Worm (Caenorhabditis elegans) whole organism, early embryonic: Measurements from ENCODE around the gene Y48A6B.14.

Experiments used
- B0310.2 ChIP-seq: sonication (generic microtip); optimal IDR thresholded peaks from 2 replicates; lab custom pipeline; 2016; ENCODE audit warnings: mild to moderate bottlenecking, missing genetic modification characterization, missing compliant biosample characterization
- F13C5.2 ChIP-seq: sonication (generic microtip); optimal IDR thresholded peaks from 2 replicates; lab custom pipeline; 2017; ENCODE audit warnings: mild to moderate bottlenecking, missing genetic modification characterization, inconsistent platforms, missing compliant biosample characterization
- aly-1 ChIP-seq: sonication (generic microtip); optimal IDR thresholded peaks from 2 replicates; lab custom pipeline; 2016; ENCODE audit warnings: missing genetic modification characterization, missing compliant biosample characterization
- ama-1 ChIP-seq: fragments of 150-350 bp; optimal IDR thresholded peaks from 2 replicates; lab custom pipeline; 2014
- ceh-13 ChIP-seq: fragments of 200-800 bp; sonication (Bioruptor generic); optimal IDR thresholded peaks from 2 replicates; lab custom pipeline; 2018; ENCODE audit warnings: mild to moderate bottlenecking, missing genetic modification characterization, missing compliant biosample characterization
- ceh-36 ChIP-seq: sonication (generic microtip); optimal IDR thresholded peaks from 2 replicates; lab custom pipeline; 2016; ENCODE audit warnings: missing genetic modification characterization, inconsistent platforms, missing compliant biosample characterization
- ets-7 ChIP-seq: sonication (generic microtip); optimal IDR thresholded peaks from 2 replicates; lab custom pipeline; 2016; ENCODE audit warnings: missing genotype, missing genetic modification characterization, missing compliant biosample characterization
- flt-1 ChIP-seq: fragments of 200-800 bp; sonication (Bioruptor generic); IDR thresholded peaks from 2 replicates; pipeline ENCODE4 v1.3.6; 2022; ENCODE audit warnings: missing genetic modification characterization, missing compliant biosample characterization
- hmbx-1 ChIP-seq: sonication (generic microtip); optimal IDR thresholded peaks from 2 replicates; lab custom pipeline; 2016; ENCODE audit warnings: mild to moderate bottlenecking, missing genetic modification characterization, missing compliant biosample characterization
- hmg-4 ChIP-seq: fragments of 200-800 bp; sonication (Bioruptor generic); optimal IDR thresholded peaks from 2 replicates; lab custom pipeline; 2018; ENCODE audit warnings: mild to moderate bottlenecking, missing genetic modification characterization, missing compliant biosample characterization
- hnd-1 ChIP-seq: sonication (generic microtip); optimal IDR thresholded peaks from 2 replicates; lab custom pipeline; 2016; ENCODE audit warnings: missing genetic modification characterization, missing compliant biosample characterization
- pes-1 ChIP-seq: fragments of 200-800 bp; sonication (Bioruptor generic); IDR thresholded peaks from 2 replicates; pipeline ENCODE4 v1.3.6; 2022; ENCODE audit warnings: missing genetic modification reagents, missing genetic modification characterization, missing compliant biosample characterization
- scrt-1 ChIP-seq: fragments of 200-800 bp; sonication (Bioruptor generic); IDR thresholded peaks from 2 replicates; pipeline ENCODE4 v1.3.6; 2022; ENCODE audit warnings: missing genetic modification characterization, missing compliant biosample characterization
- sea-1 ChIP-seq: fragments of 200-800 bp; sonication (Bioruptor generic); conservative IDR thresholded peaks from 2 replicates; pipeline ENCODE4 v1.3.6; 2022; ENCODE audit warnings: missing genetic modification characterization, missing compliant biosample characterization
- tbx-11 ChIP-seq: fragments of 200-800 bp; sonication (Bioruptor generic); IDR thresholded peaks from 2 replicates; pipeline ENCODE4 v1.3.6; 2022; ENCODE audit warnings: missing genetic modification characterization, missing compliant biosample characterization
- tbx-37 ChIP-seq: fragments of 200-800 bp; sonication (Bioruptor generic); conservative IDR thresholded peaks from 2 replicates; pipeline ENCODE4 v1.3.6; 2022; ENCODE audit warnings: missing genetic modification reagents, missing genetic modification characterization, missing compliant biosample characterization
- tra-4 ChIP-seq: sonication (generic microtip); optimal IDR thresholded peaks from 2 replicates; lab custom pipeline; 2017; ENCODE audit warnings: missing genetic modification characterization, missing compliant biosample characterization

Gene Y48A6B.14

DNA sequence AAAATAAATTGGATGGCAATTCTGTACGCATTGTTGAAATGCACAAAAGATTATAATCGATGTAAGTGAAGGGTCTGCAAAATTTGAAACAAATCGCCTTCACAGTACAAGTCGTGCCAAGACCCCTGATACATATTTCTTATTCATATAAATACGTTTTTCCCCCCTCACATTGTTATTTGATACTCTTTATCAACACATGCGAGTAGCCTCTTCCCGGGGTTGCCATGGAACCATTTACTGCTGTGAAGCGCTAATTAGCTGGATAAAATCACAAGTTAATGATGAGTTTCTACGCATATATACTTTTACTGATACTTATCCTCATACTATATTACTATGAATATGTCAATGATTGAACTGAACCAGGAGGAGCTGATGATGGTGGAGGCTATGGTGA is at the start of gene Y48A6B.14:
TSS of gene Y48A6B.14 (plus strand) at position 301 of the 400 bp plus-strand sequence.
- TF ChIP-seq tra-4 = no peak
- TF ChIP-seq F13C5.2 (tag; lab: Kevin White, UChicago) = no peak
- TF ChIP-seq pes-1 (GFP tag; lab: Robert Waterston, UW) = no peak
- TF ChIP-seq flt-1 (GFP tag; lab: Robert Waterston, UW) = no peak
- TF ChIP-seq ets-7 (tag; lab: Kevin White, UChicago) = no peak
- no peak for TF ChIP-seq aly-1 (tag; lab: Kevin White, UChicago)
- TF ChIP-seq hmbx-1 (tag; lab: Kevin White, UChicago) = no peak
- TF ChIP-seq tbx-37 (GFP tag; lab: Robert Waterston, UW) = no peak
- no peak for TF ChIP-seq tbx-11 (GFP tag; lab: Robert Waterston, UW)
- no peak for TF ChIP-seq ceh-36 (tag; lab: Kevin White, UChicago)
- no peak for TF ChIP-seq hnd-1
- TF ChIP-seq B0310.2 (tag; lab: Kevin White, UChicago) = no peak
- TF ChIP-seq sea-1 = no peak
- TF ChIP-seq ceh-13 = no peak
- TF ChIP-seq scrt-1 (GFP tag; lab: Robert Waterston, UW) = no peak
- no peak for TF ChIP-seq ama-1
- TF ChIP-seq hmg-4 = no peak

DNA sequence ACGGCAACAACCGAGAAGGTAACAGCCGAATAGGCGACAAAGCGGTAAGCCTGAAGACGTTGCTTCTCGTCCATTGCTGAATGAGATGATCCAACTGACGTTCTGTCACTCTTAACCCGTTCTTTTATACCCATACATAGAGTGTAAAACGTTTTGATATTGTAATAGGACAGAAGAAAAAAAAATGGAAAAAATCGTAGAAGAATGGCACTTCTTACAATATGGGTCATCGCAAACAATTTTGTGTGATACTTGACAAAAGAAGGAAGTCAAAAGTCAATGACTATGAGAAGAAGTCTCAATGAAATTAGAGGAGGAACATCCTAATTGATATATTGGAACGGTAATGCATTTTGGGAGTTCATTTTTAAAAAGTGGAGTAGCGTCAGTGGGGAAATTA is 48.3 kb upstream of the Y48A6B.14 start, which contains the start of gene col-92:
TSS of gene col-92 (minus strand) at position 101 of the 400 bp plus-strand sequence.
- TF ChIP-seq flt-1 (GFP tag; lab: Robert Waterston, UW) (no peak), tra-4 (no peak), scrt-1 (GFP tag; lab: Robert Waterston, UW) (no peak), ceh-13 (no peak), sea-1 (no peak), pes-1 (GFP tag; lab: Robert Waterston, UW) (no peak), ets-7 (tag; lab: Kevin White, UChicago) (no peak), ama-1 (no peak), hmbx-1 (tag; lab: Kevin White, UChicago) (no peak), tbx-37 (GFP tag; lab: Robert Waterston, UW) (no peak), F13C5.2 (tag; lab: Kevin White, UChicago) (no peak), tbx-11 (GFP tag; lab: Robert Waterston, UW) (no peak), B0310.2 (tag; lab: Kevin White, UChicago) (no peak), aly-1 (tag; lab: Kevin White, UChicago) (no peak), ceh-36 (tag; lab: Kevin White, UChicago) (no peak)

DNA sequence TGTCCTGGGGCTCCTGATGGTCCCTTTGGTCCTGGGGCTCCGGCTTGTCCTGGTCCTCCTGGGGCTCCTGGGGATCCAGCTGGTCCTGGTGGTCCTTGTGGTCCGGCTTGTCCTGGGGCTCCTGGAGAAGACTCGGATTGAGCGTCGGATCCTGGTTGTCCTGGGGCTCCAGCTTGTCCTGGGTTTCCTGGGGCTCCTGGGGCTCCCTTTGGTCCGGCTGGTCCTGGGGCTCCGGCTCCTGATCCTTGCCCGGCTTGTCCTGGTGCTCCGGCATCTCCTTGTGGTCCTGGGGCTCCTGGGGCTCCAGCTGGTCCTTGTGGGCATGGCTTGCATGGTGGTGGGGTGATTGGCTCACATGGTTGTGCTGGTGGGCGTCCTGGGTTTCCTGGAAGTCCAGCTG is 46.7 kb upstream of the Y48A6B.14 start:
- TF ChIP-seq scrt-1 (GFP tag; lab: Robert Waterston, UW) (0 out of 2 replicates have a peak, but pooled peaks have one; percentile 30), sea-1 (0 out of 2 replicates have a peak, but pooled peaks have one; percentile 15)

DNA sequence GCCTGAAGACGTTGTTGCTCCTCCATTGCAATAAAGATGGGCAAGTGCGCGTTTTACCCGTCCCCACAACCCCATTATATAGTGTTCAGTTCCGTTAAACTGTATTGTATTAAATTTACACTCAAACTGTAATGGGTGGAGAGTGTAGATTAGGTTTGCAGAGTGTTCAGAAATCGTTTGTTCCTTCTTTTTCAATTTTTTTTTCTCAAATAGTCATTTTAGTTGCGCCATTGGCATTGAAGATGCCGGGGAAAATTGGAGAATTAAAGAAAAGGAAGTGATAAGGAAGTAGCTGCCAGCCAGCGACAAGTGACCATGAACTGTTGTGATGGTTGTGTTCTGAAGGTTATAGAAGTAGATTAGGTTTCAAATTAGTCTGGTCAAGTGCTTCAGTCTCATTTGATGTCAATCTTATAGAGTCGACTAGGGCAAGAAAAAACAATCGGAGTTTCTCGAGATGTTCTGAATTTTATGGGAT is 45.8 kb upstream of the Y48A6B.14 start, which contains the start of gene col-93:
TSS of gene col-93 (minus strand) at position 51 of the 478 bp plus-strand sequence.
- TF ChIP-seq scrt-1 (GFP tag; lab: Robert Waterston, UW) = no peak
- TF ChIP-seq F13C5.2 (tag; lab: Kevin White, UChicago) = no peak

DNA sequence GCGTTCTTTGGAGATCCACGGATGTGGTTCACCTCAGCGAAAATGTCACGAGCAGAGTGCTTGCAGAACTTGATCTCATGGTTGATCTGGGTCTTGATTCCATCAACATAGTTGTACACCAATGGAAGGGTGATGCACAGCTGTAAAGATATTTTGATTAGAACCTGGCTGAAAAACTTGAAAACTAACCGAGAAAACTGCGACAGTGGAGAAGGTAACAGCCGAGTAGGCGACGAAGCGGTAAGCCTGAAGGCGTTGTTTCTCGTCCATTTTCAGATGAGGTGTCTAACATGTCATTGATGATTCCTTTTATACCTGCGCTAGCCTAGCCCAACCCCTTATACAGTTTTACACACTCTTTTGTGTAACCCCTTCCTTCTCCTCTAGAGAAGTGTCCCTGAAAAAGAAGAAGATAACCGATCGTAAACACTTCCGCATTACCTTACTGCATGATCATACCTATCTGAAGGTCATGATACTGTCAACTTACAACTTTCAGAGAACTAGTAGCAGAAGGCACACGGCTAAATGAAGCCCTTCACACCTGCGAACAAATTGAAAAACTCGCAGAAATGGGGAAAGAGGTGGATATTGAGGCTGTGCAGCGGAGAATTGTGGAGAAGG is 43.7 kb upstream of the Y48A6B.14 start, which contains the start of gene col-94:
TSS of gene col-94 (minus strand) at position 313 of the 624 bp plus-strand sequence.
- TF ChIP-seq F13C5.2 (tag; lab: Kevin White, UChicago) = no peak
- no peak for TF ChIP-seq B0310.2 (tag; lab: Kevin White, UChicago)
- no peak for TF ChIP-seq tbx-11 (GFP tag; lab: Robert Waterston, UW)
- TF ChIP-seq ets-7 (tag; lab: Kevin White, UChicago) = no peak
- no peak for TF ChIP-seq tbx-37 (GFP tag; lab: Robert Waterston, UW)
- no peak for TF ChIP-seq hmbx-1 (tag; lab: Kevin White, UChicago)
- TF ChIP-seq pes-1 (GFP tag; lab: Robert Waterston, UW) = no peak
- no peak for TF ChIP-seq ceh-13

DNA sequence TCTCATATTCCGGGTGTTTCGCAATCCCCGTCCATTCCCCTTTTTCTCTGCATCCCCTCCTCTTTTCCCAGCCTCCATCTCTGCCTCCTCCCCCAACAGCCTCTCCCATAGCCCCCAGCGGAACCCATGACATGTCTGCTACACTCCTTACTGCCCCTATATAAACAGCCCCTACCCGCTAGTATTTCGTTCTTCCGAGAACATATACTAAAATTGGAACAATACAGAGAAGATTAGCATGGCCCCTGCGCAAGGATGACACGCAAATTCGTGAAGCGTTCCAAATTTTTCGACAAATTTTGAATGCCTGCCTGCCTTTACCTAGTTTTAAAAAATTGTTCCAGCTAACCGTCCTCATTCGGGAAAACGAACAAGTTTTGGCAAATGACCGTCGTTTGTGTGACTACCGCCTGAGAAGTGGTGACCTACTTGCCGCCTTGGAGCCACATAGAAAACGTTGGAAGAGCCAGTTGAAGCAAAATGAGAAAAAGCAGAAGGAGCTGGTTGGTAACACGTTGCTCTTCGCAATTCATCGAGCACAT is 41.8 kb upstream of the Y48A6B.14 start:
- TF ChIP-seq ama-1 = no peak
- TF ChIP-seq scrt-1 (GFP tag; lab: Robert Waterston, UW) = peak; percentile 96
- TF ChIP-seq tbx-37 (GFP tag; lab: Robert Waterston, UW) = peak; percentile 89
- peak; percentile 94 for TF ChIP-seq tbx-11 (GFP tag; lab: Robert Waterston, UW)
- peak; percentile 94 for TF ChIP-seq B0310.2 (tag; lab: Kevin White, UChicago)
- peak; percentile 84 for TF ChIP-seq ets-7 (tag; lab: Kevin White, UChicago)
- TF ChIP-seq pes-1 (GFP tag; lab: Robert Waterston, UW) = peak; percentile 93
- peak; percentile 82 for TF ChIP-seq hnd-1
- TF ChIP-seq flt-1 (GFP tag; lab: Robert Waterston, UW) = peak; percentile 86
- peak; percentile 97 for TF ChIP-seq F13C5.2 (tag; lab: Kevin White, UChicago)
- peak; percentile 87 for TF ChIP-seq ceh-13
- TF ChIP-seq aly-1 (tag; lab: Kevin White, UChicago) = peak; percentile 96
- TF ChIP-seq hmbx-1 (tag; lab: Kevin White, UChicago) = peak; percentile 84
- TF ChIP-seq hmg-4 = peak; percentile 99
- peak; percentile 90 for TF ChIP-seq tra-4
- peak; percentile 95 for TF ChIP-seq sea-1
- peak; percentile 93 for TF ChIP-seq ceh-36 (tag; lab: Kevin White, UChicago)

DNA sequence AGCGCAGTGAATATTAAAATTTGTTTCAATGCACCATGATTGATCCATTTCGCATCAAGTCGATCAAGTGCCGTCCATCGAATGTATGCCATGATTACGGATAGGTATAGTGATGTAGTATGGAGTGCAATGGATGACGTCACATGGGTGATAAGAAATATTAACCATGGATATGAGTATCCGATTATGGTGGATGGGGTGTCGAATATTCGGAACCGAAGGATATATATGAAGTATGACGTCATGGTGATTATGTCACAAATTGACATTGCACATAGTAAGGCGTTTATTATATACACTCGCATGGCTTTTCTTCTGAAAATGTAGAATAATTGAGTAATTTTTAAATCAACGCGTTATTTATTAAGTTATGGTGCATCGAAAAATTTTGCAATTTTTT is 37.3 kb upstream of the Y48A6B.14 start:
- no peak for TF ChIP-seq hmbx-1 (tag; lab: Kevin White, UChicago)
